1 fruit fly cellular context compared by ENCODE assay signal in the genomic region with DNA sequence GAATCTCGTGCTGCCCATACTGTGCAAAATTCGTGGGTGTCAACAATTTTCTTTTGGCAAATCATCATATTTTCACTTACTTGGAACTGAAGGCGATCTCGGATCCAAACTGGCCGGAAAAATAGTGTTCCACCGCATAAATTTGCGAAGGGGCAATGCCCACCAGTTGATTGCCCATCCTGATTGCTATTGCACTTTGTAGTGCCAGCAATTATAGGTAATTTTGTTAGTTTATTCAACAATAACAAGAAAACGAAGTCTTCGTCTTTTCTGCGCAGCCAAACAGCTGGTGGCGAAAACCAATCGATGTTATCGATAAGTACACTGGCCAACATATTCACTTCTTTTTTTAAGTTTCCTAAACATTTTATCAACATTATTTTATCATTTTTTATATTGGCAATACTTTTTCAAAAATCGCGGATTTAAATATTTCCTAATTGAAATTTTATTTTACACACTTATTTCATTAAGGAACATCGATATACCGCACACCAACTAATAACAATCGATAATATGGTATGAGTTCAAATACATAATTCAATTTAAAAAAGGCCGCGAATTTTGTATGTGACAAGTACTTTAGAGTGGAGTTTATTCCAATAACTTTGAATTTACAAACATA.
TF ChIP-seq lines count a peak whose summit lies in the region.

A gene (minus strand): TSS at position 294 of the 625 bp plus-strand sequence.

TF ChIP-seq in whole organism, embryonic, 481 proteins besides CTCF, POLR2A, EP300 and RAD21 (continued from another document and continues in another):
- TF ChIP-seq pum (GFP tag; optimal IDR thresholded peaks at IDR 0.05; lab: Kevin White, UChicago) (peak; percentile 67), Trl (optimal IDR thresholded peaks at IDR 0.05; lab: Kevin White, UChicago) (no peak), Trl (GFP tag; optimal IDR thresholded peaks at IDR 0.05; lab: Kevin White, UChicago) (peak; percentile 57), CG10959 (GFP tag; IDR thresholded peaks at IDR 0.05; lab: Robert Waterston, UW) (no peak), CG3995 (GFP tag; optimal IDR thresholded peaks at IDR 0.05; lab: Kevin White, UChicago) (peak; percentile 48), chinmo (GFP tag; IDR thresholded peaks at IDR 0.05; lab: Robert Waterston, UW; ENCODE audit: partially characterized antibody) (peak; percentile 63; the same call in 2 of the 4 replicates), CG1233 (GFP tag; optimal IDR thresholded peaks at IDR 0.05; lab: Kevin White, UChicago) (peak; percentile 36), CG7839 (tag; optimal IDR thresholded peaks at IDR 0.05; lab: Kevin White, UChicago) (peak; percentile 82), sisA (GFP tag; IDR thresholded peaks at IDR 0.05; lab: Robert Waterston, UW) (no peak; the same call in 1 of the 2 replicates), exex (tag; optimal IDR thresholded peaks at IDR 0.05; lab: Kevin White, UChicago) (peak; percentile 62), sqz (GFP tag; optimal IDR thresholded peaks at IDR 0.05; lab: Kevin White, UChicago) (no peak), kni (GFP tag; optimal IDR thresholded peaks at IDR 0.05; lab: Kevin White, UChicago) (peak; percentile 8), CG6683 (GFP tag; optimal IDR thresholded peaks at IDR 0.05; lab: Kevin White, UChicago) (peak; percentile 58), crol (GFP tag; IDR thresholded peaks at IDR 0.05; lab: Robert Waterston, UW) (no peak), lab (GFP tag; optimal IDR thresholded peaks at IDR 0.05; lab: Kevin White, UChicago) (peak; percentile 85), Aef1 (GFP tag; IDR thresholded peaks at IDR 0.05; lab: Robert Waterston, UW) (peak; percentile 65; the same call in 2 of the 3 replicates), CG11398 (GFP tag; optimal IDR thresholded peaks at IDR 0.05; lab: Kevin White, UChicago) (peak; percentile 41), h (optimal IDR thresholded peaks at IDR 0.05; lab: Kevin White, UChicago) (no peak), az2 (GFP tag; optimal IDR thresholded peaks at IDR 0.05; lab: Kevin White, UChicago) (peak; percentile 71), CG34224 (GFP tag; IDR thresholded peaks at IDR 0.05; lab: Robert Waterston, UW; ENCODE audit: partially characterized antibody) (peak; percentile 95), CG3847 (GFP tag; IDR thresholded peaks at IDR 0.05; lab: Robert Waterston, UW) (peak; percentile 62), CG13287 (GFP tag; IDR thresholded peaks at IDR 0.05; lab: Robert Waterston, UW; ENCODE audit: partially characterized antibody) (peak; percentile 97), hth (optimal IDR thresholded peaks at IDR 0.05; lab: Kevin White, UChicago) (no peak), CG17361 (GFP tag; IDR thresholded peaks at IDR 0.05; lab: Robert Waterston, UW) (peak; percentile 73), tap (tag; optimal IDR thresholded peaks at IDR 0.05; lab: Kevin White, UChicago) (peak; percentile 65), CG42726 (GFP tag; IDR thresholded peaks at IDR 0.05; lab: Robert Waterston, UW; ENCODE audit: partially characterized antibody) (no peak), dati (GFP tag; IDR thresholded peaks at IDR 0.05; lab: Robert Waterston, UW) (no peak), Sry-β (GFP tag; optimal IDR thresholded peaks at IDR 0.05; lab: Kevin White, UChicago) (no peak), CG14667 (GFP tag; IDR thresholded peaks at IDR 0.05; lab: Robert Waterston, UW) (peak; percentile 46; the same call in 1 of the 2 replicates), MBD-R2 (GFP tag; IDR thresholded peaks at IDR 0.05; lab: Robert Waterston, UW) (peak; percentile 73), ac (GFP tag; optimal IDR thresholded peaks at IDR 0.05; lab: Kevin White, UChicago) (no peak), pzg (GFP tag; optimal IDR thresholded peaks at IDR 0.05; lab: Kevin White, UChicago) (peak; percentile 54), CG33213 (GFP tag; optimal IDR thresholded peaks at IDR 0.05; lab: Kevin White, UChicago) (peak; percentile 32), HLH3B (GFP tag; IDR thresholded peaks at IDR 0.05; lab: Robert Waterston, UW) (peak; percentile 76), CG17186 (GFP tag; optimal IDR thresholded peaks at IDR 0.05; lab: Kevin White, UChicago) (peak; percentile 68), prd (optimal IDR thresholded peaks at IDR 0.05; lab: Kevin White, UChicago) (no peak), prd (GFP tag; IDR thresholded peaks at IDR 0.05; lab: Robert Waterston, UW) (peak; percentile 72), Adf1 (GFP tag; IDR thresholded peaks at IDR 0.05; lab: Robert Waterston, UW) (no peak), vnd (GFP tag; IDR thresholded peaks at IDR 0.05; lab: Robert Waterston, UW; ENCODE audit: partially characterized antibody) (peak; percentile 84), CG14441 (GFP tag; IDR thresholded peaks at IDR 0.05; lab: Robert Waterston, UW) (peak; percentile 44), CG7745 (tag; optimal IDR thresholded peaks at IDR 0.05; lab: Kevin White, UChicago) (no peak), bowl (GFP tag; IDR thresholded peaks at IDR 0.05; lab: Robert Waterston, UW) (no peak), CG34422 (GFP tag; IDR thresholded peaks at IDR 0.05; lab: Robert Waterston, UW) (peak; percentile 54; the same call in 1 of the 3 replicates), CG15514 (GFP tag; optimal IDR thresholded peaks at IDR 0.05; lab: Kevin White, UChicago) (peak; percentile 74), CG10267 (tag; optimal IDR thresholded peaks at IDR 0.05; lab: Kevin White, UChicago) (peak; percentile 83), seq (GFP tag; IDR thresholded peaks at IDR 0.05; lab: Robert Waterston, UW) (no peak), CG1529 (GFP tag; optimal IDR thresholded peaks at IDR 0.05; lab: Kevin White, UChicago) (peak; percentile 43), wdn (GFP tag; IDR thresholded peaks at IDR 0.05; lab: Robert Waterston, UW) (peak; percentile 58; the same call in 1 of the 2 replicates), CkIIα-i1 (GFP tag; IDR thresholded peaks at IDR 0.05; lab: Robert Waterston, UW) (no peak), ranshi (GFP tag; IDR thresholded peaks at IDR 0.05; lab: Robert Waterston, UW) (peak; percentile 64), jigr1 (GFP tag; IDR thresholded peaks at IDR 0.05; lab: Robert Waterston, UW) (no peak), Med (GFP tag; lab: Kevin White, UChicago) (peak; percentile 93), Pdp1 (GFP tag; optimal IDR thresholded peaks at IDR 0.05; lab: Kevin White, UChicago) (peak; percentile 53 to 88), eyg (GFP tag; optimal IDR thresholded peaks at IDR 0.05; lab: Kevin White, UChicago) (peak; percentile 28), CG31441 (GFP tag; IDR thresholded peaks at IDR 0.05; lab: Robert Waterston, UW) (peak; percentile 67), CG12071 (GFP tag; optimal IDR thresholded peaks at IDR 0.05; lab: Kevin White, UChicago) (no peak), CG3281 (GFP tag; optimal IDR thresholded peaks at IDR 0.05; lab: Kevin White, UChicago) (peak; percentile 72), caup (GFP tag; optimal IDR thresholded peaks at IDR 0.05; lab: Kevin White, UChicago; ENCODE audit: severe bottlenecking) (peak; percentile 52), knrl (GFP tag; IDR thresholded peaks at IDR 0.05; lab: Robert Waterston, UW; ENCODE audit: partially characterized antibody) (peak; percentile 74), gce (GFP tag; IDR thresholded peaks at IDR 0.05; lab: Robert Waterston, UW) (no peak), HLH54F (GFP tag; optimal IDR thresholded peaks at IDR 0.05; lab: Kevin White, UChicago) (peak; percentile 47), CG12219 (GFP tag; optimal IDR thresholded peaks at IDR 0.05; lab: Kevin White, UChicago) (peak; percentile 40), nmo (GFP tag; optimal IDR thresholded peaks at IDR 0.05; lab: Kevin White, UChicago) (peak; percentile 86), Ets97D (GFP tag; optimal IDR thresholded peaks at IDR 0.05; lab: Kevin White, UChicago) (peak; percentile 55), Taf1 (GFP tag; IDR thresholded peaks at IDR 0.05; lab: Robert Waterston, UW) (peak; percentile 61), chn (GFP tag; optimal IDR thresholded peaks at IDR 0.05; lab: Kevin White, UChicago) (peak; percentile 42), tx (GFP tag; optimal IDR thresholded peaks at IDR 0.05; lab: Kevin White, UChicago) (peak; percentile 29), CG8478 (optimal IDR thresholded peaks at IDR 0.05; lab: Kevin White, UChicago) (no peak), CG7786 (GFP tag; optimal IDR thresholded peaks at IDR 0.05; lab: Kevin White, UChicago) (peak; percentile 44), sr (GFP tag; IDR thresholded peaks at IDR 0.05; lab: Robert Waterston, UW) (no peak), ewg (GFP tag; optimal IDR thresholded peaks at IDR 0.05; lab: Kevin White, UChicago) (peak; percentile 78), en (GFP tag; optimal IDR thresholded peaks at IDR 0.05; lab: Kevin White, UChicago) (no peak), CG10431 (GFP tag; optimal IDR thresholded peaks at IDR 0.05; lab: Kevin White, UChicago) (peak; percentile 18), CG11247 (GFP tag; IDR thresholded peaks at IDR 0.05; lab: Robert Waterston, UW) (peak; percentile 57), E2f2 (GFP tag; IDR thresholded peaks at IDR 0.05; lab: Robert Waterston, UW) (peak; percentile 93), CG14965 (GFP tag; optimal IDR thresholded peaks at IDR 0.05; lab: Kevin White, UChicago; ENCODE audit: borderline replicate concordance) (no peak), C15 (GFP tag; IDR thresholded peaks at IDR 0.05; lab: Robert Waterston, UW) (0 out of 3 replicates have a peak, but pooled peaks have one; percentile 18), stc (GFP tag; IDR thresholded peaks at IDR 0.05; lab: Robert Waterston, UW) (peak; percentile 67; the same call in 1 of the 2 replicates), scrt (GFP tag; optimal IDR thresholded peaks at IDR 0.05; lab: Kevin White, UChicago) (peak; percentile 65), zen (tag; optimal IDR thresholded peaks at IDR 0.05; lab: Kevin White, UChicago) (peak; percentile 78), CG4854 (GFP tag; optimal IDR thresholded peaks at IDR 0.05; lab: Kevin White, UChicago) (peak; percentile 62), CG1603 (tag; optimal IDR thresholded peaks at IDR 0.05; lab: Kevin White, UChicago) (peak; percentile 48), Max (GFP tag; optimal IDR thresholded peaks at IDR 0.05; lab: Kevin White, UChicago) (peak; percentile 71), Ssrp (tag; optimal IDR thresholded peaks at IDR 0.05; lab: Kevin White, UChicago) (peak; percentile 65), D (optimal IDR thresholded peaks at IDR 0.05; lab: Kevin White, UChicago) (no peak), D (GFP tag; optimal IDR thresholded peaks at IDR 0.05; lab: Kevin White, UChicago) (peak; percentile 26), CG6689 (GFP tag; IDR thresholded peaks at IDR 0.05; lab: Robert Waterston, UW) (peak; percentile 65), Ada2b (GFP tag; IDR thresholded peaks at IDR 0.05; lab: Robert Waterston, UW) (peak; percentile 60), inv (GFP tag; IDR thresholded peaks at IDR 0.05; lab: Robert Waterston, UW; ENCODE audit: partially characterized antibody) (peak; percentile 66), unc-4 (GFP tag; IDR thresholded peaks at IDR 0.05; lab: Robert Waterston, UW; ENCODE audit: partially characterized antibody) (peak; percentile 92), hbn (GFP tag; IDR thresholded peaks at IDR 0.05; lab: Robert Waterston, UW; ENCODE audit: partially characterized antibody) (peak; percentile 91), dpn (GFP tag; optimal IDR thresholded peaks at IDR 0.05; lab: Kevin White, UChicago) (peak; percentile 50 to 72), CG7372 (GFP tag; IDR thresholded peaks at IDR 0.05; lab: Robert Waterston, UW) (peak; percentile 61), sens (GFP tag; lab: Kevin White, UChicago) (peak; percentile 96), Spps (tag; optimal IDR thresholded peaks at IDR 0.05; lab: Kevin White, UChicago) (peak; percentile 51), chif (GFP tag; optimal IDR thresholded peaks at IDR 0.05; lab: Kevin White, UChicago) (peak; percentile 17 to 68), Dip2 (GFP tag; IDR thresholded peaks at IDR 0.05; lab: Robert Waterston, UW) (no peak), Chrac-16 (GFP tag; optimal IDR thresholded peaks at IDR 0.05; lab: Kevin White, UChicago) (peak; percentile 72), CG10565 (GFP tag; optimal IDR thresholded peaks at IDR 0.05; lab: Kevin White, UChicago) (no peak), CG1602 (GFP tag; optimal IDR thresholded peaks at IDR 0.05; lab: Kevin White, UChicago) (peak; percentile 73), CG33557 (GFP tag; optimal IDR thresholded peaks at IDR 0.05; lab: Kevin White, UChicago) (peak; percentile 72), cad (GFP tag; optimal IDR thresholded peaks at IDR 0.05; lab: Kevin White, UChicago) (no peak), CG10462 (GFP tag; optimal IDR thresholded peaks at IDR 0.05; lab: Kevin White, UChicago) (peak; percentile 68), CG11723 (GFP tag; optimal IDR thresholded peaks at IDR 0.05; lab: Kevin White, UChicago) (no peak), CG2678 (tag; optimal IDR thresholded peaks at IDR 0.05; lab: Kevin White, UChicago) (peak; percentile 88), CG14710 (tag; optimal IDR thresholded peaks at IDR 0.05; lab: Kevin White, UChicago) (peak; percentile 90), gsb (GFP tag; IDR thresholded peaks at IDR 0.05; lab: Robert Waterston, UW) (no peak), TFAM (GFP tag; optimal IDR thresholded peaks at IDR 0.05; lab: Kevin White, UChicago) (no peak), z (GFP tag; IDR thresholded peaks at IDR 0.05; lab: Robert Waterston, UW) (no peak), CG17359 (tag; optimal IDR thresholded peaks at IDR 0.05; lab: Kevin White, UChicago) (peak; percentile 85), otp (GFP tag; IDR thresholded peaks at IDR 0.05; lab: Robert Waterston, UW) (no peak; the same call in 2 of the 3 replicates), CG11696 (GFP tag; IDR thresholded peaks at IDR 0.05; lab: Robert Waterston, UW) (0 out of 2 replicates have a peak, but pooled peaks have one; percentile 25), psq (GFP tag; optimal IDR thresholded peaks at IDR 0.05; lab: Kevin White, UChicago) (peak; percentile 15), CG8281 (tag; optimal IDR thresholded peaks at IDR 0.05; lab: Kevin White, UChicago) (peak; percentile 43), ash1 (GFP tag; optimal IDR thresholded peaks at IDR 0.05; lab: Kevin White, UChicago) (no peak), CG1024 (GFP tag; IDR thresholded peaks at IDR 0.05; lab: Robert Waterston, UW) (peak; percentile 5; the same call in 1 of the 2 replicates), yki (optimal IDR thresholded peaks at IDR 0.05; lab: Kevin White, UChicago) (no peak), CG8944 (GFP tag; optimal IDR thresholded peaks at IDR 0.05; lab: Kevin White, UChicago) (peak; percentile 44), CG8388 (GFP tag; optimal IDR thresholded peaks at IDR 0.05; lab: Kevin White, UChicago) (peak; percentile 76), HmgZ (tag; optimal IDR thresholded peaks at IDR 0.05; lab: Kevin White, UChicago) (peak; percentile 85), fru (optimal IDR thresholded peaks at IDR 0.05; lab: Kevin White, UChicago) (no peak), disco-r (GFP tag; optimal IDR thresholded peaks at IDR 0.05; lab: Kevin White, UChicago) (peak; percentile 57), CG8924 (tag; optimal IDR thresholded peaks at IDR 0.05; lab: Kevin White, UChicago) (peak; percentile 82)
